Worm (Caenorhabditis elegans): Measurements from ENCODE around the gene wee-1.3.

ce11 chrII:9706207-9706606 is 10.1 kb downstream of the wee-1.3 start, which contains the start of gene Y53C12A.3:
- no peak for TF ChIP-seq nhr-11 (tag; optimal IDR thresholded peaks at IDR 0.05)
- TF ChIP-seq mdt-29 (GFP tag; IDR thresholded peaks at IDR 0.05) = no peak
- no peak for TF ChIP-seq nhr-48 (tag; optimal IDR thresholded peaks at IDR 0.05)
- TF ChIP-seq zfp-2 (tag; optimal IDR thresholded peaks at IDR 0.05) = no peak
- TF ChIP-seq dmd-9 (GFP tag; IDR thresholded peaks at IDR 0.05) = no peak
- TF ChIP-seq mep-1 (tag; optimal IDR thresholded peaks at IDR 0.05) = peak; percentile 12
- no peak for TF ChIP-seq unc-39 (tag; optimal IDR thresholded peaks at IDR 0.05)

All from whole organism, L4 larva.